Fruit fly (Drosophila melanogaster): ENCODE measurements around the gene CG15386.

Gene CG15386

dm6 chr2L:2168184-2168893 lies 48.7 kb downstream of the CG15386 start (continued):
- TF ChIP-seq aop (GFP tag; IDR thresholded peaks at IDR 0.05) (0 out of 2 replicates have a peak, but pooled peaks have one; percentile 23), CG11504 (tag; optimal IDR thresholded peaks at IDR 0.05) (peak; percentile 7), mirr (GFP tag; optimal IDR thresholded peaks at IDR 0.05) (peak; percentile 92), Hey (tag; optimal IDR thresholded peaks at IDR 0.05) (peak; percentile 26), grn (GFP tag; optimal IDR thresholded peaks at IDR 0.05) (peak; percentile 65), lab (GFP tag; optimal IDR thresholded peaks at IDR 0.05) (peak; percentile 80), CG15514 (GFP tag; optimal IDR thresholded peaks at IDR 0.05) (peak; percentile 13), CG10274 (GFP tag; optimal IDR thresholded peaks at IDR 0.05) (peak; percentile 37), zen2 (GFP tag; IDR thresholded peaks at IDR 0.05; ENCODE audit: partially characterized antibody) (0 out of 3 replicates have a peak, but pooled peaks have one; percentile 28), CG9797 (GFP tag; optimal IDR thresholded peaks at IDR 0.05) (no peak), nerfin-1 (tag; optimal IDR thresholded peaks at IDR 0.05) (peak; percentile 10), HHEX (GFP tag; optimal IDR thresholded peaks at IDR 0.05) (peak; percentile 56), fd64A (GFP tag; optimal IDR thresholded peaks at IDR 0.05) (peak; percentile 73), CG5180 (GFP tag; optimal IDR thresholded peaks at IDR 0.05) (peak; percentile 50), CG15696 (tag; optimal IDR thresholded peaks at IDR 0.05) (peak; percentile 28), CTCF (GFP tag; optimal IDR thresholded peaks at IDR 0.05) (no peak), bsh (GFP tag; optimal IDR thresholded peaks at IDR 0.05) (peak in 1 of 2 experiments; percentile 61), CG2712 (tag; optimal IDR thresholded peaks at IDR 0.05) (peak; percentile 13), Atf6 (GFP tag; IDR thresholded peaks at IDR 0.05) (peak; percentile 31; the same call in 1 of the 2 replicates), CG11093 (GFP tag; IDR thresholded peaks at IDR 0.05) (no peak), ERR (GFP tag; optimal IDR thresholded peaks at IDR 0.05) (no peak), CG4328 (GFP tag; optimal IDR thresholded peaks at IDR 0.05) (peak; percentile 33), cg (GFP tag; optimal IDR thresholded peaks at IDR 0.05) (peak; percentile 30), CG12071 (GFP tag; optimal IDR thresholded peaks at IDR 0.05) (peak; percentile 74), CG3407 (GFP tag; optimal IDR thresholded peaks at IDR 0.05) (peak; percentile 20), crp (GFP tag; optimal IDR thresholded peaks at IDR 0.05) (no peak), zen (tag; optimal IDR thresholded peaks at IDR 0.05) (no peak), HLH54F (GFP tag; optimal IDR thresholded peaks at IDR 0.05) (no peak), nau (GFP tag; optimal IDR thresholded peaks at IDR 0.05) (peak; percentile 16), Meics (GFP tag; optimal IDR thresholded peaks at IDR 0.05) (peak; percentile 40), cwo (GFP tag; optimal IDR thresholded peaks at IDR 0.05) (peak; percentile 19), CG7745 (tag; optimal IDR thresholded peaks at IDR 0.05) (peak; percentile 16), Fer3 (tag; optimal IDR thresholded peaks at IDR 0.05) (peak; percentile 12), CG9727 (GFP tag; optimal IDR thresholded peaks at IDR 0.05) (peak; percentile 38), org-1 (GFP tag; optimal IDR thresholded peaks at IDR 0.05) (peak; percentile 22), CG18262 (tag; optimal IDR thresholded peaks at IDR 0.05) (peak; percentile 4), slbo (GFP tag; IDR thresholded peaks at IDR 0.05) (no peak), CG14667 (GFP tag; IDR thresholded peaks at IDR 0.05) (no peak), ci (GFP tag; IDR thresholded peaks at IDR 0.05) (peak; percentile 68; the same call in 1 of the 3 replicates), Med (GFP tag) (peak; percentile 72), CG12659 (GFP tag; optimal IDR thresholded peaks at IDR 0.05) (peak; percentile 17), gem (tag; optimal IDR thresholded peaks at IDR 0.05) (peak; percentile 29), abd-A (tag; optimal IDR thresholded peaks at IDR 0.05) (no peak), GATAe (GFP tag; conservative IDR thresholded peaks at IDR 0.05) (peak; percentile 82), CG1233 (GFP tag; optimal IDR thresholded peaks at IDR 0.05) (peak; percentile 18), pan (optimal IDR thresholded peaks at IDR 0.05) (no peak), pan (GFP tag; optimal IDR thresholded peaks at IDR 0.05 in 1 of 2, IDR thresholded peaks at IDR 0.05 in 1 of 2) (peak in 1 of 2 experiments; percentile 41), schlank (tag; optimal IDR thresholded peaks at IDR 0.05) (peak; percentile 68)

All from whole organism, embryonic.